Fruit fly (Drosophila melanogaster): Measurements from ENCODE around the gene crq.

crq gene

DNA sequence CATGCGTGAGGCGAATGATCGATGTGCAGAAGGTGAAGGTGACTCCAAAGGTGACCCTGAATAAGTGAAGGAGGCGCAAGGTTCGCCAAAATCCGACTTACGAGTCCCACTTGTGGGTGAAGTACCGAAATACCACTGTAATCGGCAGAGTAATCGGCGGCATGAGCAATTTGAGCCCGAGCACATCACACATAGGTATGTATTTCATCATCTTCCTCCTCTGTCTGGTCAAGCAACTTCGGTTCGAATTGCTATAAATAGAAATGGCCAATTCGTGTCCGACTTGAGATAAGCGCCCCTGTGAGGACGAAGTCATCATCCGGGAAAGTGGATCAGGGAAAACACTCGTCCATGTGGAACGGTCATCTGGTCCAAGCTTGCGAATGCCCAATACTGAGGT is 34.3 kb upstream of the crq start:
- TF ChIP-seq Vsx2 (GFP tag; optimal IDR thresholded peaks at IDR 0.05; ENCODE audit: partially characterized antibody), result no peak
- no peak for TF ChIP-seq foxo (GFP tag; optimal IDR thresholded peaks at IDR 0.05)
- TF ChIP-seq Sp1 (GFP tag; optimal IDR thresholded peaks at IDR 0.05), result no peak
- TF ChIP-seq GATAd (GFP tag; optimal IDR thresholded peaks at IDR 0.05), result no peak
- TF ChIP-seq Rel (GFP tag; optimal IDR thresholded peaks at IDR 0.05), result no peak
- TF ChIP-seq Rel (tag; optimal IDR thresholded peaks at IDR 0.05), result peak; percentile 96
- TF ChIP-seq rgr (GFP tag; optimal IDR thresholded peaks at IDR 0.05), result no peak
- no peak for TF ChIP-seq CrebA (GFP tag; optimal IDR thresholded peaks at IDR 0.05; ENCODE audit: borderline replicate concordance)
- no peak for TF ChIP-seq sv (GFP tag; optimal IDR thresholded peaks at IDR 0.05)

DNA sequence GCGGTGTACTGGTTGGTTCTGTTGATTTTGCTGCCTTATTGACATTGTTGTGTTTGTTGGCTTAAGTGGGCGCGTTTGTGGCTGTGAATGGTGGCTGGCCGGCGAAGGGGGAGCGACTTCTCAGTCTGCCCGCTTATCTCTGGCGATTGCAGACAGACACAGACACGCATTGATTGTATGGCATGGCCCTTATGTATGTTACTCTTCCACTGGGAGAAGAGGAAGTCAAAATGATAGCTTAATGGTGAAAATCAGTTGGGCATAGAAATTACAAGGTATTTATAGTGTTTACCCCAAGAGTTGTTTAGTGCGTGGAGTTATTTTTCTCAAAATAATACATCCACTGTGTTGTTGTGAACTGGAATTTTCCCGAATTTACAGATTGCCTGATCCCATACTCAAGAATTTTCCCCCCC is 33.0 kb upstream of the crq start:
- TF ChIP-seq pan (optimal IDR thresholded peaks at IDR 0.05), result no peak
- peak; percentile 68 for TF ChIP-seq Mio (GFP tag; optimal IDR thresholded peaks at IDR 0.05)
- TF ChIP-seq OdsH (GFP tag; optimal IDR thresholded peaks at IDR 0.05), result peak; percentile 96
- no peak for TF ChIP-seq CrebA (GFP tag; optimal IDR thresholded peaks at IDR 0.05; ENCODE audit: borderline replicate concordance)
- TF ChIP-seq Vsx2 (GFP tag; optimal IDR thresholded peaks at IDR 0.05; ENCODE audit: partially characterized antibody), result no peak
- TF ChIP-seq psq (GFP tag; optimal IDR thresholded peaks at IDR 0.05), result peak; percentile 92
- peak; percentile 56 for TF ChIP-seq HLH106 (tag; optimal IDR thresholded peaks at IDR 0.05)
- peak; percentile 82 for TF ChIP-seq sage (GFP tag; optimal IDR thresholded peaks at IDR 0.05)
- TF ChIP-seq Dfd (GFP tag; optimal IDR thresholded peaks at IDR 0.05), result no peak
- no peak for TF ChIP-seq lola (GFP tag; optimal IDR thresholded peaks at IDR 0.05)
- TF ChIP-seq Jra (GFP tag; optimal IDR thresholded peaks at IDR 0.05), result peak; percentile 98
- no peak for TF ChIP-seq Myc (optimal IDR thresholded peaks at IDR 0.05)
- peak; percentile 65 for TF ChIP-seq Rel (GFP tag; optimal IDR thresholded peaks at IDR 0.05)
- peak; percentile 74 for TF ChIP-seq Rel (tag; optimal IDR thresholded peaks at IDR 0.05)
- no peak for TF ChIP-seq Abd-B (GFP tag; optimal IDR thresholded peaks at IDR 0.05)
- no peak for TF ChIP-seq usp (GFP tag; optimal IDR thresholded peaks at IDR 0.05)
- TF ChIP-seq br (GFP tag; optimal IDR thresholded peaks at IDR 0.05), result peak; percentile 96
- TF ChIP-seq dl (GFP tag; optimal IDR thresholded peaks at IDR 0.05; ENCODE audit: insufficient read depth in 1 of 2, partially characterized antibody in 2 of 2), result no peak
- TF ChIP-seq Hnf4 (GFP tag; optimal IDR thresholded peaks at IDR 0.05), result peak; percentile 98
- peak; percentile 94 for TF ChIP-seq GATAd (GFP tag; optimal IDR thresholded peaks at IDR 0.05)
- TF ChIP-seq brk (GFP tag; optimal IDR thresholded peaks at IDR 0.05), result peak; percentile 85
- TF ChIP-seq dsf (GFP tag; optimal IDR thresholded peaks at IDR 0.05; ENCODE audit: borderline replicate concordance), result peak; percentile 94
- peak; percentile 64 to 92 for TF ChIP-seq foxo (GFP tag; optimal IDR thresholded peaks at IDR 0.05)
- TF ChIP-seq dmrt93B (GFP tag; optimal IDR thresholded peaks at IDR 0.05), result peak; percentile 74
- peak; percentile 81 for TF ChIP-seq CG9705 (GFP tag; optimal IDR thresholded peaks at IDR 0.05)
- no peak for TF ChIP-seq Hr78 (GFP tag; optimal IDR thresholded peaks at IDR 0.05)
- peak; percentile 96 for TF ChIP-seq rgr (GFP tag; optimal IDR thresholded peaks at IDR 0.05)
- TF ChIP-seq h (GFP tag; optimal IDR thresholded peaks at IDR 0.05), result peak; percentile 98
- peak; percentile 97 for TF ChIP-seq fru (GFP tag; optimal IDR thresholded peaks at IDR 0.05)
- peak; percentile 86 for TF ChIP-seq ey (GFP tag; optimal IDR thresholded peaks at IDR 0.05)
- TF ChIP-seq tai (GFP tag; optimal IDR thresholded peaks at IDR 0.05), result peak; percentile 98
- TF ChIP-seq Hr83 (GFP tag; optimal IDR thresholded peaks at IDR 0.05; ENCODE audit: poor library complexity, severe bottlenecking), result peak; percentile 100
- TF ChIP-seq sv (GFP tag; optimal IDR thresholded peaks at IDR 0.05), result no peak
- TF ChIP-seq CG32264 (GFP tag; optimal IDR thresholded peaks at IDR 0.05), result peak; percentile 86
- peak; percentile 65 for TF ChIP-seq woc (GFP tag; optimal IDR thresholded peaks at IDR 0.05)
- no peak for TF ChIP-seq N (GFP tag; optimal IDR thresholded peaks at IDR 0.05)
- peak; percentile 98 for TF ChIP-seq jim (GFP tag; optimal IDR thresholded peaks at IDR 0.05)
- TF ChIP-seq Dif (GFP tag; optimal IDR thresholded peaks at IDR 0.05; ENCODE audit: partially characterized antibody), result no peak
- TF ChIP-seq Sp1 (GFP tag; optimal IDR thresholded peaks at IDR 0.05), result peak; percentile 88

Measured in whole organism, wandering third instar larva.